Fruit fly (Drosophila melanogaster): ENCODE measurements around the gene GatC.

GatC gene

DNA sequence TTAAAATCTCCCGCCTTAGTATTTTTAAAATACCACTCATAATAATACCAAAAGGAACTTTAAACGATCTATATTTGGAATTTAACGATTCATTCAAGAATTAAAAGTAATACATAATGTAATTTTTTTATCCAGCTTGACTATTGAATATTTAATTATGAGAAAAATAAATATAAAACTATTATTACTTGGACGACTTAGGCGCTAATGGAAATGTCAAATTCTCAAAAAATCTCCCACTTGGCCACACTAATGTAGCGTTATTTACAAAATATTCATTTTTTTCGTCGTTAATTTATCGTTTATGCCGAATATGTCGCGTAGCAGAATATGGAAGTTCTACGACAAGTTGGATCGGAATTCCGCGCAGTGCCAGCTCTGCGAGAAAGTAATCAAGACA lies 42.2 kb downstream of the GatC start, which contains the start of gene CG16863 (continued):
- TF ChIP-seq CG14710 (tag; optimal IDR thresholded peaks at IDR 0.05) = peak; percentile 33
- TF ChIP-seq Vsx1 (GFP tag; optimal IDR thresholded peaks at IDR 0.05) = no peak
- TF ChIP-seq scrt (GFP tag; optimal IDR thresholded peaks at IDR 0.05) = no peak
- TF ChIP-seq TFAM (GFP tag; optimal IDR thresholded peaks at IDR 0.05) = no peak
- no peak for TF ChIP-seq Med (GFP tag)
- TF ChIP-seq BEAF-32 (GFP tag; optimal IDR thresholded peaks at IDR 0.05) = peak; percentile 14
- peak; percentile 28 for TF ChIP-seq pzg (GFP tag; optimal IDR thresholded peaks at IDR 0.05)
- TF ChIP-seq jigr1 (GFP tag; IDR thresholded peaks at IDR 0.05) = no peak
- TF ChIP-seq lilli (GFP tag; optimal IDR thresholded peaks at IDR 0.05) = no peak
- no peak for TF ChIP-seq CG31224 (GFP tag; IDR thresholded peaks at IDR 0.05)
- TF ChIP-seq Dp (GFP tag; optimal IDR thresholded peaks at IDR 0.05) = peak; percentile 73
- TF ChIP-seq CG17802 (tag; optimal IDR thresholded peaks at IDR 0.05) = no peak
- TF ChIP-seq phol (tag; optimal IDR thresholded peaks at IDR 0.05) = peak; percentile 2
- TF ChIP-seq stwl (tag; optimal IDR thresholded peaks at IDR 0.05) = peak; percentile 47
- no peak for TF ChIP-seq HmgD (GFP tag; optimal IDR thresholded peaks at IDR 0.05)
- TF ChIP-seq ro (GFP tag; IDR thresholded peaks at IDR 0.05) = no peak
- TF ChIP-seq ato (GFP tag; IDR thresholded peaks at IDR 0.05; ENCODE audit: partially characterized antibody) = no peak
- TF ChIP-seq CG9797 (GFP tag; optimal IDR thresholded peaks at IDR 0.05) = peak; percentile 51
- no peak for TF ChIP-seq klu (GFP tag; IDR thresholded peaks at IDR 0.05)
- no peak for TF ChIP-seq grau (tag; optimal IDR thresholded peaks at IDR 0.05)
- TF ChIP-seq Doc3 (GFP tag; IDR thresholded peaks at IDR 0.05; ENCODE audit: partially characterized antibody) = no peak
- TF ChIP-seq CG7786 (GFP tag; optimal IDR thresholded peaks at IDR 0.05) = no peak
- no peak for TF ChIP-seq Ets65A (GFP tag)
- no peak for TF ChIP-seq HmgZ (tag; optimal IDR thresholded peaks at IDR 0.05)
- TF ChIP-seq CG30403 (GFP tag; optimal IDR thresholded peaks at IDR 0.05) = no peak
- no peak for TF ChIP-seq CG2889 (GFP tag; IDR thresholded peaks at IDR 0.05)
- TF ChIP-seq pfk (GFP tag; optimal IDR thresholded peaks at IDR 0.05) = no peak
- no peak for TF ChIP-seq ttk (GFP tag; IDR thresholded peaks at IDR 0.05)
- no peak for TF ChIP-seq fd96Cb (tag; optimal IDR thresholded peaks at IDR 0.05)
- TF ChIP-seq Eip74EF (GFP tag; optimal IDR thresholded peaks at IDR 0.05) = no peak
- TF ChIP-seq nau (GFP tag; optimal IDR thresholded peaks at IDR 0.05) = no peak
- TF ChIP-seq CG4730 (GFP tag; IDR thresholded peaks at IDR 0.05) = no peak
- TF ChIP-seq MBD-R2 (GFP tag; IDR thresholded peaks at IDR 0.05) = 0 out of 2 replicates have a peak, but pooled peaks have one; percentile 38
- TF ChIP-seq CG17359 (tag; optimal IDR thresholded peaks at IDR 0.05) = peak; percentile 49
- no peak for TF ChIP-seq trh (GFP tag; optimal IDR thresholded peaks at IDR 0.05)
- no peak for TF ChIP-seq CG7928 (GFP tag; optimal IDR thresholded peaks at IDR 0.05)
- no peak for TF ChIP-seq abd-A (tag; optimal IDR thresholded peaks at IDR 0.05)
- peak; percentile 56 for TF ChIP-seq Myb (GFP tag; optimal IDR thresholded peaks at IDR 0.05)
- TF ChIP-seq CG10267 (tag; optimal IDR thresholded peaks at IDR 0.05) = peak; percentile 75
- no peak for TF ChIP-seq yki (optimal IDR thresholded peaks at IDR 0.05)
- TF ChIP-seq trem (tag; optimal IDR thresholded peaks at IDR 0.05) = peak; percentile 28
- TF ChIP-seq gcm2 (GFP tag; optimal IDR thresholded peaks at IDR 0.05) = no peak
- no peak for TF ChIP-seq Sox100B (GFP tag; optimal IDR thresholded peaks at IDR 0.05)
- TF ChIP-seq CG5953 (GFP tag; IDR thresholded peaks at IDR 0.05) = no peak
- TF ChIP-seq CG2129 (GFP tag; IDR thresholded peaks at IDR 0.05; ENCODE audit: partially characterized antibody) = no peak
